Worm (Caenorhabditis elegans): Measurements from ENCODE around the gene ugt-5.

Gene ugt-5

DNA sequence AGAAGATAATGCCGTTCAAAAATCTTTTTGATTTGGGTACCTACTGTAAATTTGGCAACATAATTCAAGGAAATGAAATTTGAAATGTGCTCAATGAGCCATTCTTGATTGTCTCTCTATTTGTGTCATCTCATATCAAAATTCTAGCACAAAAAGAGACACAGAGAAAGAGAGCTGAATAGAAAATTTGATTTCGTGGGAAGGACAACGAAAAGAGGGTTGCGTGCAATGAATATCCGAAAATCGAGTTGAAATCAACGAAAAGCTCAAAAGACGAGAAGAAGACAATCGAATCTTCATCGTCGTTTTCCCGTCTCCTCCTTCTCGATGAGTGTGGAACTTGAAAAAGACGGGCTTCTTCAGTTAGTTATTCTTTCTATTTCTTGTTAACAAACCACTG lies 44.9 kb downstream of the ugt-5 start, which contains the start of gene C15C8.5:
Gene C15C8.5 (plus strand): TSS at position 152 of the 400 bp plus-strand sequence.
- TF ChIP-seq pqm-1 (tag; optimal IDR thresholded peaks at IDR 0.05) (no peak), unc-42 (tag; optimal IDR thresholded peaks at IDR 0.05) (peak; percentile 97)

DNA sequence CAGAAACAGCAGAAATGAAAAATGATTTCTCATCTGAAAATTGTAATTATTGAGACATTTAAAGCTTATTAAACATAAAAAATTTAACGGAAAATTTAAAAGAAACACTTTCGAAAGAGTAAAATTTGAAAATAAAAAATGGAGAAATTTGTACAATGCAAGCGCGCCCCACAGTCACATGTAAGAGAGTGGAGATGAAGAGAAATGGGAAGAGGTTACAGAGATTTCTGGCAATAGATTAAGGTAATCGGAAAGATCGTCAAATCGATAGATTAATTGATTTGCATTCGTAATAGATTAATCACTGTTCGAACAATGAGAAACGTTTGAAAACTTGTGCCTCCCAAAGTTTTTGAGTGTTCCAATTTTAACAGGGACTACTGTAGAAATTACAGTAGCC lies 45.3 kb downstream of the ugt-5 start, which contains the start of gene C15C8.4:
Gene C15C8.4 (minus strand): TSS at position 33 of the 400 bp plus-strand sequence.
- TF ChIP-seq T23F11.4 (GFP tag; optimal IDR thresholded peaks at IDR 0.05) = no peak
- no peak for TF ChIP-seq unc-55 (GFP tag; optimal IDR thresholded peaks at IDR 0.05)
- no peak for TF ChIP-seq pag-3 (tag; optimal IDR thresholded peaks at IDR 0.05; ENCODE audit: borderline replicate concordance)
- TF ChIP-seq ceh-22 (tag; optimal IDR thresholded peaks at IDR 0.05) = no peak
- no peak for TF ChIP-seq fax-1 (tag; optimal IDR thresholded peaks at IDR 0.05)
- TF ChIP-seq ref-2 (tag; optimal IDR thresholded peaks at IDR 0.05) = no peak
- no peak for TF ChIP-seq che-1 (tag; optimal IDR thresholded peaks at IDR 0.05)
- no peak for TF ChIP-seq pha-4 (tag; optimal IDR thresholded peaks at IDR 0.05)
- no peak for TF ChIP-seq unc-86 (tag; optimal IDR thresholded peaks at IDR 0.05)
- TF ChIP-seq ceh-9 (tag; optimal IDR thresholded peaks at IDR 0.05) = no peak
- no peak for TF ChIP-seq madf-2 (tag; optimal IDR thresholded peaks at IDR 0.05)
- no peak for TF ChIP-seq pqm-1 (tag; optimal IDR thresholded peaks at IDR 0.05)
- TF ChIP-seq pha-2 (tag; optimal IDR thresholded peaks at IDR 0.05) = no peak

DNA sequence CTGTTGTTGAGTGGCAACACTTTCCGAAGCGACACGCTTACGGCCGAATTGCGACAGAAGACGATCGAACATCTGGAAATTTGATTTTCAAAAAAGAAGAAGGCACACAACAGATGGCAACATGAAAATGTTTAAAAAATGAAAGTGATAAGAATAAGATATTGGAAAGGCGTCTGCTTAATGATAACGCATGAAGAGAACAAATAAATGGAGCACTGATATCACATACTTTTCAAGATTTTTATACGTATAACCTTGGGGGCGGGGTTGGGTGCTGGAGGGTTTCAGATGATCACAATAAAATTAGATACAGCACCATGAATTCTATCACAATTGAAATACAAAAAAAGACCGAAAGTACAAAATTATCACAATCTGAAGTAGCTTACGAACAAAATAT lies 47.8 kb downstream of the ugt-5 start, which contains the start of gene C15C8.7:
Gene C15C8.7 (minus strand): TSS at position 72 of the 400 bp plus-strand sequence.
- TF ChIP-seq elt-2 (tag; optimal IDR thresholded peaks at IDR 0.05) (peak; percentile 74), K02D7.2 (tag; optimal IDR thresholded peaks at IDR 0.05) (no peak)

DNA sequence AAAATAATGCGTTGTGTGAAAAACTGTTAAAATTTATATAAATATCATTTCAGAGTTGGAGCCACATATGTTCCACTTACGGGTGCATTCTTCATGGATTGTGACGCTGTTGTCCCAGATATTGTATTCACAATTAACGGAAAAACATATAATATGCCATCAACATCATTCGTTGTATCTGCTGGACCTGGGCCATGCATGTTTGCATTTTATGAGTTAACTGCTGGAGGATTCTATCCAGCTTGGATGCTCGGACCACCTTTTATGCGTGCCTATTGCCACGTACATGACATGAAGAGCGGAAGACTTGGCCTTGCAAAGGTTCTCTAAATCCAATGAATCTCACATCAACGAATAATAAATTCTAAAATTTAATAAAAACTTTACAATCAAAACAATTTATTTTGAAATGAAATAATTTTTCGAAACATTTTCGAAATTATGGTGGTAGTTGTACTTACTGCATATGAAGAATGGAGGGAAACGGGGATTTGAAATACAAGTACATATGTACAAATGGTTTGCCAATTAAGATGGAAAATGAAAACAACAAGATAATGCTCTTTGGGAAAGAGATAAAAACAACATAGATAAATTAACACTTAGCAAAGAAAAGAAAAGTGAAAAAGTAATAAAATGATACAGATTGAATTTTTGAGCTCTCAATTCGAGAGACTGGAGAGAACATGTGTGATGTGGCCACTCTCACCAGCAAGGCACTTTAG lies 48.8 kb downstream of the ugt-5 start:
- TF ChIP-seq dve-1 (tag; optimal IDR thresholded peaks at IDR 0.05) = no peak
- no peak for TF ChIP-seq fkh-6 (tag; optimal IDR thresholded peaks at IDR 0.05)
- no peak for TF ChIP-seq ceh-45 (GFP tag; IDR thresholded peaks at IDR 0.05)
- TF ChIP-seq ceh-6 (GFP tag; optimal IDR thresholded peaks at IDR 0.05) = no peak
- no peak for TF ChIP-seq hlh-6 (tag; optimal IDR thresholded peaks at IDR 0.05)
- TF ChIP-seq hlh-8 (tag; optimal IDR thresholded peaks at IDR 0.05) = no peak
- no peak for TF ChIP-seq syd-9 (tag; optimal IDR thresholded peaks at IDR 0.05)
- no peak for TF ChIP-seq ceh-18 (tag; optimal IDR thresholded peaks at IDR 0.05)

DNA sequence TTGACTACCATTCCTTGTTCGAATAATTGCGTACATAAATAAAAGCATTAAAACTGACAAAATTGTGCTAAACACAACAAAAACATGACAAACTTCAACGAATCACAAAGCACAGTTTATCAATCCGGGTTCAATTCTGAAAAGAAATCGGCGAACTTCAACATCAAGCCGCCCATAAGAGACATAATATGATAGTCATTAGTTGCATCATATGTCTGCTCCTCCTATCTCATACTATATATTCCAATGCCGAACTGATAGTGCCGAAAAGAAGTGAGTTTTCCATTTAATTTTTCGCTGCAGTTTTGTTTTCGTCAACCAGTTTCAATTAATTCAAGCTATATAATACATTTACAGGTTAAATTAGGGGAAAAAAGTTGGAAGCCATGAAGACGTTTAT lies 51.1 kb downstream of the ugt-5 start, which contains the start of gene hrg-7:
Gene hrg-7 (plus strand): TSS at position 358 of the 400 bp plus-strand sequence.
- TF ChIP-seq pag-3 (tag; optimal IDR thresholded peaks at IDR 0.05; ENCODE audit: borderline replicate concordance) (no peak), mec-3 (tag; optimal IDR thresholded peaks at IDR 0.05; ENCODE audit: borderline replicate concordance) (no peak), gmeb-2 (tag; optimal IDR thresholded peaks at IDR 0.05) (no peak), ttx-3 (tag; optimal IDR thresholded peaks at IDR 0.05) (no peak), elt-4 (tag; optimal IDR thresholded peaks at IDR 0.05) (no peak), eyg-1 (tag; optimal IDR thresholded peaks at IDR 0.05) (no peak), ztf-16 (tag; optimal IDR thresholded peaks at IDR 0.05) (no peak), C38D4.7 (GFP tag; optimal IDR thresholded peaks at IDR 0.05) (no peak), ceh-34 (tag; optimal IDR thresholded peaks at IDR 0.05) (no peak), ceh-6 (GFP tag; optimal IDR thresholded peaks at IDR 0.05) (no peak), hlh-15 (tag; optimal IDR thresholded peaks at IDR 0.05) (no peak), Y22D7AL.16 (tag; optimal IDR thresholded peaks at IDR 0.05) (no peak), ceh-9 (tag; optimal IDR thresholded peaks at IDR 0.05) (no peak), ceh-31 (tag; optimal IDR thresholded peaks at IDR 0.05) (no peak), sox-2 (GFP tag; IDR thresholded peaks at IDR 0.05) (no peak), ceh-22 (tag; optimal IDR thresholded peaks at IDR 0.05) (no peak), unc-86 (tag; optimal IDR thresholded peaks at IDR 0.05) (no peak), fkh-10 (GFP tag; optimal IDR thresholded peaks at IDR 0.05) (no peak), ceh-30 (tag; optimal IDR thresholded peaks at IDR 0.05) (no peak)

All from whole organism, late embryonic.